Worm (Caenorhabditis elegans) whole organism, late embryonic: ENCODE measurements around the gene K09F6.13.
"Not testable (repeated sequence)": the region's sequence is repeated elsewhere in the genome, so short reads cannot be mapped to it uniquely, and the experiment has no call there.

ENCODE experiments used
- C38D4.7 ChIP-seq: fragments of 200-800 bp; sonication (Bioruptor generic); optimal IDR thresholded peaks from 2 replicates; lab custom pipeline; 2018; ENCODE audit warnings: mild to moderate bottlenecking, missing genetic modification characterization, moderate library complexity, missing compliant biosample characterization
- F13H6.1 ChIP-seq: sonication (generic microtip); optimal IDR thresholded peaks from 2 replicates; lab custom pipeline; 2016; ENCODE audit warnings: missing genetic modification characterization, missing compliant biosample characterization
- K02D7.2 ChIP-seq: sonication (generic microtip); optimal IDR thresholded peaks from 2 replicates; lab custom pipeline; 2017; ENCODE audit warnings: mild to moderate bottlenecking, missing genetic modification characterization, missing compliant biosample characterization
- K09A11.1 ChIP-seq: sonication (generic microtip); optimal IDR thresholded peaks from 2 replicates; lab custom pipeline; 2017; ENCODE audit warnings: antibody characterized with exemption, mild to moderate bottlenecking, missing genetic modification characterization, missing compliant biosample characterization; ENCODE audit not compliant: insufficient read depth
- ceh-14 ChIP-seq: sonication (generic microtip); optimal IDR thresholded peaks from 2 replicates; lab custom pipeline; 2016; ENCODE audit warnings: missing genotype, missing genetic modification characterization, missing compliant biosample characterization
- ceh-19 ChIP-seq: fragments of 200-800 bp; sonication (Bioruptor generic); optimal IDR thresholded peaks from 2 replicates; lab custom pipeline; 2018; ENCODE audit warnings: mild to moderate bottlenecking, missing genetic modification characterization, missing compliant biosample characterization
- ceh-2 ChIP-seq: sonication (generic microtip); optimal IDR thresholded peaks from 2 replicates; lab custom pipeline; 2016; ENCODE audit warnings: missing genotype, missing genetic modification characterization, missing compliant biosample characterization
- ceh-30 ChIP-seq: fragments of 150-350 bp; optimal IDR thresholded peaks from 2 replicates; lab custom pipeline; 2014; ENCODE audit warnings: missing biosample characterization, missing genetic modification characterization
- ceh-34 ChIP-seq: sonication (generic microtip); optimal IDR thresholded peaks from 2 replicates; lab custom pipeline; 2016; ENCODE audit warnings: mild to moderate bottlenecking, missing genetic modification characterization, missing compliant biosample characterization
- ceh-6 ChIP-seq: fragments of 200-800 bp; sonication (Bioruptor generic); optimal IDR thresholded peaks from 2 replicates; lab custom pipeline; 2018; ENCODE audit warnings: mild to moderate bottlenecking, missing genetic modification characterization, missing compliant biosample characterization
- ceh-9 ChIP-seq: sonication (generic microtip); optimal IDR thresholded peaks from 2 replicates; lab custom pipeline; 2016; ENCODE audit warnings: mild to moderate bottlenecking, missing genetic modification characterization, inconsistent platforms, missing compliant biosample characterization
- che-1 ChIP-seq: sonication (generic microtip); optimal IDR thresholded peaks from 2 replicates; lab custom pipeline; 2016; ENCODE audit warnings: mild to moderate bottlenecking, missing genetic modification characterization, missing compliant biosample characterization
- dve-1 ChIP-seq: sonication (generic microtip); optimal IDR thresholded peaks from 2 replicates; lab custom pipeline; 2017; ENCODE audit warnings: antibody characterized with exemption, mild to moderate bottlenecking, missing genetic modification characterization, missing compliant biosample characterization
- elt-2 ChIP-seq: sonication (generic microtip); optimal IDR thresholded peaks from 2 replicates; lab custom pipeline; 2016; ENCODE audit warnings: missing genetic modification reagents, missing genetic modification characterization, missing compliant biosample characterization
- elt-4 ChIP-seq: sonication (generic microtip); optimal IDR thresholded peaks from 2 replicates; lab custom pipeline; 2016; ENCODE audit warnings: missing genetic modification characterization, missing compliant biosample characterization
- eyg-1 ChIP-seq: sonication (generic microtip); optimal IDR thresholded peaks from 2 replicates; lab custom pipeline; 2016; ENCODE audit warnings: missing genotype, missing genetic modification characterization, missing compliant biosample characterization
- fax-1 ChIP-seq: sonication (generic microtip); optimal IDR thresholded peaks from 2 replicates; lab custom pipeline; 2016; ENCODE audit warnings: missing genotype, missing genetic modification characterization, missing compliant biosample characterization
- fkh-10 ChIP-seq: fragments of 150-350 bp; optimal IDR thresholded peaks from 2 replicates; lab custom pipeline; 2014; ENCODE audit warnings: missing biosample characterization, missing genetic modification reagents, missing genetic modification characterization
- fkh-6 ChIP-seq: sonication (generic microtip); optimal IDR thresholded peaks from 2 replicates; lab custom pipeline; 2016; ENCODE audit warnings: missing genetic modification characterization, missing compliant biosample characterization
- hlh-13 ChIP-seq: fragments of 200-800 bp; sonication (Bioruptor generic); optimal IDR thresholded peaks from 2 replicates; lab custom pipeline; 2018; ENCODE audit warnings: mild to moderate bottlenecking, missing genetic modification characterization, missing compliant biosample characterization
- hlh-6 ChIP-seq: sonication (generic microtip); optimal IDR thresholded peaks from 2 replicates; lab custom pipeline; 2016; ENCODE audit warnings: missing genotype, missing genetic modification characterization, missing compliant biosample characterization
- lim-6 ChIP-seq: sonication (generic microtip); optimal IDR thresholded peaks from 2 replicates; lab custom pipeline; 2016; ENCODE audit warnings: missing genetic modification characterization, missing compliant biosample characterization
- mec-3 ChIP-seq: sonication (generic microtip); optimal IDR thresholded peaks from 2 replicates; lab custom pipeline; 2016; ENCODE audit warnings: borderline replicate concordance, missing genetic modification characterization, missing compliant biosample characterization
- nfya-1 ChIP-seq: sonication (generic microtip); optimal IDR thresholded peaks from 2 replicates; lab custom pipeline; 2017; ENCODE audit warnings: missing genetic modification characterization, mild to moderate bottlenecking, missing compliant biosample characterization, antibody characterized with exemption, moderate library complexity
- nhr-11 ChIP-seq: fragments of 150-350 bp; optimal IDR thresholded peaks from 2 replicates; lab custom pipeline; 2014; ENCODE audit warnings: missing biosample characterization, missing genetic modification characterization
- npax-4 ChIP-seq: sonication (generic microtip); optimal IDR thresholded peaks from 2 replicates; lab custom pipeline; 2016; ENCODE audit warnings: missing genetic modification characterization, missing compliant biosample characterization
- odd-2 ChIP-seq: sonication (generic microtip); optimal IDR thresholded peaks from 2 replicates; lab custom pipeline; 2017; ENCODE audit warnings: antibody characterized with exemption, mild to moderate bottlenecking, missing genetic modification characterization, missing compliant biosample characterization
- pag-3 ChIP-seq: sonication (generic microtip); optimal IDR thresholded peaks from 2 replicates; lab custom pipeline; 2016; ENCODE audit warnings: missing compliant biosample characterization, missing genetic modification characterization, borderline replicate concordance
- sox-2 ChIP-seq: fragments of 200-800 bp; sonication (Bioruptor generic); IDR thresholded peaks from 2 replicates; pipeline ENCODE4 v1.3.6; 2022; ENCODE audit warnings: missing genetic modification reagents, missing genetic modification characterization, missing compliant biosample characterization
- sox-4 ChIP-seq: sonication (generic microtip); optimal IDR thresholded peaks from 2 replicates; lab custom pipeline; 2017; ENCODE audit warnings: mild to moderate bottlenecking, missing genetic modification characterization, inconsistent platforms, missing compliant biosample characterization
- syd-9 ChIP-seq: sonication (generic microtip); optimal IDR thresholded peaks from 2 replicates; lab custom pipeline; 2016; ENCODE audit warnings: mild to moderate bottlenecking, missing genetic modification characterization, moderate library complexity, missing compliant biosample characterization
- tbx-7 ChIP-seq: sonication (generic microtip); optimal IDR thresholded peaks from 2 replicates; lab custom pipeline; 2016; ENCODE audit warnings: missing genotype, missing genetic modification characterization, missing compliant biosample characterization
- ttx-3 ChIP-seq: sonication (generic microtip); optimal IDR thresholded peaks from 2 replicates; lab custom pipeline; 2016; ENCODE audit warnings: missing genetic modification reagents, missing genetic modification characterization, missing compliant biosample characterization
- unc-3 ChIP-seq, 2 experiments: fragments of 200-800 bp in 1 of 2; sonication (Bioruptor generic) in 1 of 2; sonication (generic microtip) in 1 of 2; conservative IDR thresholded peaks in 1 of 2; optimal IDR thresholded peaks in 1 of 2; 2 replicates each; pipeline versions ENCODE4 v1.3.6 to Lab custom; 2016 to 2022; ENCODE audit warnings: missing compliant biosample characterization in 2 of 2, missing genetic modification characterization in 2 of 2, missing genetic modification reagents in 1 of 2
- unc-55 ChIP-seq: sonication (generic microtip); optimal IDR thresholded peaks from 2 replicates; lab custom pipeline; 2017; ENCODE audit warnings: missing biosample characterization, missing genetic modification reagents, missing genetic modification characterization
- zip-5 ChIP-seq: sonication (generic microtip); optimal IDR thresholded peaks from 2 replicates; lab custom pipeline; 2016; ENCODE audit warnings: missing genetic modification characterization, missing compliant biosample characterization

Gene K09F6.13

ce11 chrII:2253676-2254075, 35.2 kb upstream of the K09F6.13 start:
- TF ChIP-seq F13H6.1 (tag; lab: Kevin White, UChicago), result no peak
- no peak for TF ChIP-seq eyg-1
- no peak for TF ChIP-seq pag-3 (tag; lab: Kevin White, UChicago)
- no peak for TF ChIP-seq sox-4 (tag; lab: Kevin White, UChicago)
- TF ChIP-seq ttx-3 (tag; lab: Kevin White, UChicago), result no peak
- no peak for TF ChIP-seq elt-2 (tag; lab: Kevin White, UChicago)
- TF ChIP-seq fkh-6 (tag; lab: Kevin White, UChicago), result no peak
- TF ChIP-seq unc-55 (GFP tag; lab: Kevin White, UChicago), result no peak
- no peak for TF ChIP-seq unc-3 (GFP tag; conservative IDR thresholded peaks at IDR 0.05; lab: Robert Waterston, UW)
- no peak for TF ChIP-seq unc-3 (tag; optimal IDR thresholded peaks at IDR 0.05; lab: Kevin White, UChicago)

ce11 chrII:2254861-2255260, 34.1 kb upstream of the K09F6.13 start, which contains the start of gene K09F6.3:
K09F6.3 (plus strand) TSS chrII:2255161.
- TF ChIP-seq ceh-9 (tag; lab: Kevin White, UChicago); dve-1 (tag; lab: Kevin White, UChicago); sox-2 (GFP tag; lab: Robert Waterston, UW): not testable (repeated sequence)
- TF ChIP-seq, all 69 proteins: peak for 0; not testable (repeated sequence) for 69

- TF ChIP-seq hlh-6 (tag; lab: Kevin White, UChicago) (peak; percentile 15), nfya-1 (no peak), ceh-34 (tag; lab: Kevin White, UChicago) (no peak), lim-6 (tag; lab: Kevin White, UChicago) (no peak)
Observed at ce11 chrII:2273750-2274149, 15.2 kb upstream of the K09F6.13 start.

- no peak for TF ChIP-seq zip-5 (tag; lab: Kevin White, UChicago)
- TF ChIP-seq tbx-7 (tag; lab: Kevin White, UChicago), result no peak
- TF ChIP-seq fkh-10 (GFP tag; lab: Kevin White, UChicago), result no peak
- no peak for TF ChIP-seq che-1
- no peak for TF ChIP-seq sox-2 (GFP tag; lab: Robert Waterston, UW)
- no peak for TF ChIP-seq npax-4 (tag; lab: Kevin White, UChicago)
- TF ChIP-seq ceh-2, result no peak
- TF ChIP-seq C38D4.7, result no peak
- TF ChIP-seq ttx-3 (tag; lab: Kevin White, UChicago), result no peak
Observed at ce11 chrII:2277418-2277817, 11.5 kb upstream of the K09F6.13 start, which contains the start of gene K09F6.15. K09F6.15 (minus strand) TSS chrII:2277518.

- no peak for TF ChIP-seq zip-5 (tag; lab: Kevin White, UChicago)
- no peak for TF ChIP-seq syd-9 (tag; lab: Kevin White, UChicago)
- no peak for TF ChIP-seq hlh-13 (GFP tag; lab: Kevin White, UChicago)
- TF ChIP-seq nhr-11 (tag; lab: Kevin White, UChicago), result no peak
- TF ChIP-seq K02D7.2 (tag; lab: Kevin White, UChicago), result no peak
- no peak for TF ChIP-seq fax-1
- no peak for TF ChIP-seq ceh-19 (GFP tag; lab: Kevin White, UChicago)
- no peak for TF ChIP-seq odd-2 (tag; lab: Kevin White, UChicago)
- no peak for TF ChIP-seq hlh-6 (tag; lab: Kevin White, UChicago)
- no peak for TF ChIP-seq K09A11.1 (tag; lab: Kevin White, UChicago)
Observed at ce11 chrII:2279263-2279662, 9.7 kb upstream of the K09F6.13 start, which contains the start of gene K09F6.6. K09F6.6 (minus strand) TSS chrII:2279305.

ce11 chrII:2279839-2280238, 9.1 kb upstream of the K09F6.13 start, which contains the start of gene K09F6.11:
K09F6.11 (plus strand) TSS chrII:2280139.
- TF ChIP-seq fkh-10 (GFP tag; lab: Kevin White, UChicago), result no peak
- TF ChIP-seq fax-1, result no peak
- TF ChIP-seq syd-9 (tag; lab: Kevin White, UChicago), result no peak
- no peak for TF ChIP-seq che-1
- no peak for TF ChIP-seq dve-1 (tag; lab: Kevin White, UChicago)
- TF ChIP-seq mec-3 (tag; lab: Kevin White, UChicago), result no peak
- TF ChIP-seq ceh-6 (GFP tag; lab: Kevin White, UChicago), result no peak
- TF ChIP-seq elt-4, result no peak
- no peak for TF ChIP-seq ttx-3 (tag; lab: Kevin White, UChicago)
- TF ChIP-seq ceh-30, result no peak
- TF ChIP-seq tbx-7 (tag; lab: Kevin White, UChicago), result no peak
- TF ChIP-seq nhr-11 (tag; lab: Kevin White, UChicago), result no peak
- TF ChIP-seq hlh-6 (tag; lab: Kevin White, UChicago), result no peak
- no peak for TF ChIP-seq ceh-2
- TF ChIP-seq ceh-14 (tag; lab: Kevin White, UChicago), result no peak
- TF ChIP-seq, all 69 proteins: peak for 0
